Worm (Caenorhabditis elegans): ENCODE results near the gene nep-6.

ce11 chrII:3374779-3375178 is 41.8 kb upstream of the nep-6 start, which contains the start of gene bath-10:
- TF ChIP-seq nfya-1 (tag; optimal IDR thresholded peaks at IDR 0.05; ENCODE audit: insufficient read depth), result no peak
- TF ChIP-seq pha-4 (tag; optimal IDR thresholded peaks at IDR 0.05), result no peak
- no peak for TF ChIP-seq lin-15B (tag; optimal IDR thresholded peaks at IDR 0.05)
